Fruit fly (Drosophila melanogaster) whole organism, prepupa: Measurements from ENCODE around the gene lectin-37Db.

Experiments
- CG11762 ChIP-seq: fragments of 200-800 bp; sonication (Bioruptor generic); optimal IDR thresholded peaks from 3 replicates; lab custom pipeline; 2016; ENCODE audit warnings: missing biosample characterization, missing genetic modification characterization; ENCODE audit not compliant: insufficient read depth
- CG11902 ChIP-seq: fragments of 200-800 bp; sonication (Bioruptor generic); optimal IDR thresholded peaks from 3 replicates; lab custom pipeline; 2016; ENCODE audit warnings: missing biosample characterization, missing genetic modification characterization
- CG6163 ChIP-seq: fragments of 200-800 bp; sonication (Bioruptor generic); IDR thresholded peaks from 3 replicates; pipeline ENCODE4 v1.3.6; 2022; ENCODE audit warnings: missing biosample characterization, missing genetic modification characterization
- CG6854 ChIP-seq: fragments of 200-800 bp; sonication (Bioruptor generic); optimal IDR thresholded peaks from 2 replicates; lab custom pipeline; 2017; ENCODE audit warnings: missing biosample characterization, mild to moderate bottlenecking, missing genetic modification characterization
- Sox14 ChIP-seq: fragments of 200-800 bp; sonication (Bioruptor generic); optimal IDR thresholded peaks from 3 replicates; lab custom pipeline; 2016; ENCODE audit warnings: missing biosample characterization, missing genetic modification characterization
- achi ChIP-seq: fragments of 200-800 bp; sonication (Bioruptor generic); optimal IDR thresholded peaks from 3 replicates; lab custom pipeline; 2016; ENCODE audit warnings: missing biosample characterization, missing genetic modification characterization
- vri ChIP-seq: fragments of 200-800 bp; sonication (Bioruptor generic); optimal IDR thresholded peaks from 3 replicates; lab custom pipeline; 2016; ENCODE audit warnings: missing biosample characterization, mild to moderate bottlenecking, missing genetic modification characterization

DNA sequence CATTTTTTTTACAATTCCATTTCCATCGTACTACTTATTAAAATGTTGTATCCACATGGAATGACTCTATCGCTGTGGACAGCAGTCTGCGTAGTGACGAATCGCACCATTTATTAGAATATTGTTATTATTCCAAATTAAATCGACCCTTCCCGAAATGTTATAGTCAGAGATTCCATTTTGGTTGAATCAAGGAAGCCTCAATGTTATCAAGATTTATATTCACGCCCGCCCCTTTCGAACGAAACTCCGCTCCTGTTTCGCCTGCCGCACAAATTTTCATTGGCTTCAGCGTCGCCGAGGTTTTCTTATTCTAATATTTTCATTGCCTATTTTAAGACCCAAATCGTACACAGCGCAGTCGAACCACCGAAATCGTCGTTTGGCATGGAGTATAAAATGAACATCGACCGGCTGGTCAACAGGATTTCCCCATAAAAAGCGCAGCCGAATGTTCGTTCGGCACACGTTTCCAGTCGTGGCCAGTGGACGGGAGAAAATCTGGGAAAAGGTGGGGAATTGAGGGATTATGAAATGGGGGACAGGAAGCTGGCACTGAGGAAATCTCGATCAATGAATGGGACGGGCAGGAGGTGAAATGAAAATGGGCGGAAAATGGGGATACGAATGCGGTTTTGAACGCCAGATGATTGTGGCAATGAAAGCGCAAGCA is 13.1 kb upstream of the lectin-37Db start:
- TF ChIP-seq achi (no peak), vri (GFP tag; lab: Kevin White, UChicago) (no peak), Sox14 (GFP tag; lab: Kevin White, UChicago) (no peak), CG6854 (GFP tag; lab: Kevin White, UChicago) (no peak), CG6163 (no peak), CG11762 (GFP tag; lab: Kevin White, UChicago) (no peak), CG11902 (GFP tag; lab: Kevin White, UChicago) (no peak)
